Worm (Caenorhabditis elegans) whole organism, young adult: ENCODE data around the gene M28.9.

Experiments used
- F52B5.7 ChIP-seq: sonication (generic microtip); optimal IDR thresholded peaks from 2 replicates; lab custom pipeline; 2016; ENCODE audit warnings: mild to moderate bottlenecking, missing genetic modification characterization, missing compliant biosample characterization
- ccch-3 ChIP-seq: fragments of 200-800 bp; sonication (Bioruptor generic); optimal IDR thresholded peaks from 2 replicates; lab custom pipeline; 2018; ENCODE audit warnings: mild to moderate bottlenecking, missing genetic modification characterization, missing compliant biosample characterization
- dpff-1 ChIP-seq: sonication (generic microtip); optimal IDR thresholded peaks from 2 replicates; lab custom pipeline; 2017; ENCODE audit warnings: mild to moderate bottlenecking, missing genetic modification characterization, missing compliant biosample characterization
- let-607 ChIP-seq, 2 experiments: fragments of 200-800 bp in 1 of 2; sonication (Bioruptor generic) in 1 of 2; sonication (generic microtip) in 1 of 2; optimal IDR thresholded peaks; 2 replicates each; lab custom pipeline; 2016 to 2018; ENCODE audit warnings: mild to moderate bottlenecking in 2 of 2, missing compliant biosample characterization in 2 of 2, missing genetic modification characterization in 2 of 2, moderate library complexity in 2 of 2, missing genotype in 1 of 2
- nfya-2 ChIP-seq: fragments of 200-800 bp; sonication (Bioruptor generic); IDR thresholded peaks from 2 replicates; pipeline ENCODE4 v1.3.6; 2022; ENCODE audit warnings: missing genetic modification reagents, missing genetic modification characterization, missing compliant biosample characterization
- snpc-4 ChIP-seq, 5 experiments: fragments of 150-350 bp in 1 of 5; sonication (generic microtip) in 4 of 5; optimal IDR thresholded peaks; 2 replicates each; lab custom pipeline; 2014 to 2018; ENCODE audit warnings: missing genetic modification characterization in 5 of 5, missing biosample characterization in 3 of 5, antibody characterized with exemption in 2 of 5, mild to moderate bottlenecking in 2 of 5, missing compliant biosample characterization in 2 of 5, missing genotype in 2 of 5, moderate library complexity in 2 of 5, missing genetic modification reagents in 1 of 5

- TF ChIP-seq dpff-1 (tag; lab: Kevin White, UChicago) (no peak), ccch-3 (no peak), F52B5.7 (no peak), snpc-4 (GFP tag; optimal IDR thresholded peaks at IDR 0.05; lab: Kevin White, UChicago) (no peak), snpc-4 (tag; optimal IDR thresholded peaks at IDR 0.05; lab: Kevin White, UChicago) (no peak), nfya-2 (GFP tag; lab: Robert Waterston, UW) (no peak), let-607 (tag; optimal IDR thresholded peaks at IDR 0.05; lab: Kevin White, UChicago) (no peak)
Observed at ce11 chrII:10603560-10603959, 35.6 kb upstream of the M28.9 start.
